Fruit fly (Drosophila melanogaster) whole organism, larva: ENCODE results near the gene CG46280.

ENCODE experiments used
- noc ChIP-seq: fragments of 200-800 bp; sonication (Bioruptor generic); optimal IDR thresholded peaks from 3 replicates; lab custom pipeline; 2019; ENCODE audit warnings: missing biosample characterization, mild to moderate bottlenecking, missing genetic modification characterization, moderate library complexity

CG46280 gene

DNA sequence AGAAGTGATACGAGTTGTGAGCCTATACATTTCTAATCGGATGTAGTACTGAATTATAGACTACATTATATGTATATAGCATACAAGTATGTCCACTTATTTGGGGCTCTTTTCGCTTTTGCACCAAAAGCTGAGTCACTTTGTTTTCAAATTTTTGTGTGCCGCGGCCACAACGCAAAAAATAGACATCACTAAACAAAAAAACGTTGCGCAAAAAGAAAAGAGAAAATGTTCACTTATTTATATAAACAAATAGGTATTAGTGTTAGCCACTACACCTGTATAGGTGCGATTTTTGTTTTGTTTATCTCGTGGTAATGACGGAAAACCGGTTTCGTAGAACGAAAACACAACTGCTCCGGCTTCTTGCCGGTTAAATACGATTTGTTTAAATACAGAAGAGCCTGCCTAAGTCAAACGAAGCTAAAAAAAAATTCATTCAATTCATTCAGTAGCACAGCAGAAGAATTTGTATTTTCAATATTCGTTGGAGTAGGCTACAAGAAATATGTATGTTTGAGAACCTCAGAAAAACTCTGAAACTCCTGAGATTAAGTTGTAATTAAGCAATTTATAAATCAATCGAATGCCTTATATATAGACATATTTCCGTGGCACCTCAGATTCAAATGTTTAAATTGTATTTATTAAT is 47.4 kb downstream of the CG46280 start:
- TF ChIP-seq noc (tag; lab: Kevin White, UChicago), result peak; percentile 53

- TF ChIP-seq noc (tag; lab: Kevin White, UChicago), result peak; percentile 94
Observed at dm6 chr3R:12982167-12982981, 48.1 kb downstream of the CG46280 start.

dm6 chr3R:12981334-12982166 is 48.9 kb downstream of the CG46280 start:
- peak; percentile 0 for TF ChIP-seq noc (tag; lab: Kevin White, UChicago)

dm6 chr3R:12980628-12981219 is 49.7 kb downstream of the CG46280 start, which contains the start of gene Paip2:
Gene Paip2 (plus strand): TSS chr3R:12980792.
- TF ChIP-seq noc (tag; lab: Kevin White, UChicago), result no peak

DNA sequence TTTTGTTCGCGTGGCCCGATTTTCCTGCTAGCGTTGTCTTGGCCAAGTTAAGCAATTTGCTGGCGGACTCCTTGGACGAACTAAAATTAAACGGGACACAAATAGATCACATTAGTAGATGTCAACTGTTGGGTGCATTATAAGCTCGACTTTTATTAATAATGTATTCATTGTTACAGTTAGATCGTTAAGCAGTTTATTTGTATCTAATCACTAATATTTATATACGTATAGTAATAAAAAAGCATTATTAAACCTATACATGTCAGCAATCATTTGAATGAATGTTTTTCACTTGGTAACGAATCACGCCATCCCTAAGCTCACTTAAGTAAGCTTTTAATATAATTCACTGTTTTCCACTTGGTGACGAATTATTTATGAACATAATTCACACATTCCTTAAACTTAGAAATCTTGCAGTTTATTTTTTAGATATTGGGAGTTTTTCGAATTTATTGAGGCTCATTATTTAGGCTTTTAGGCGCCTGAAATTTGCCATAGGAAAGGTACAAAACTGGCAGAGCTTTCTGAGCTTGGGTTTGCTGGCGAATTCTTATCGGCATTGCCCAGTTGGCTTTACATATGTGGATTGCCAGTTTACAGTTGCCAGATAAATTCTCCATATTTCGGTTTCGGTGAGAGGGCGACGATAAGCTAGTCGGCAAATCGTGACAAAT is 52.9 kb downstream of the CG46280 start, which contains the start of the genes CG7381 and CG7091:
TSS of gene CG7381 (minus strand) at position 101 of the 680 bp plus-strand sequence.
TSS of gene CG7091 (plus strand) at position 630 of the 680 bp plus-strand sequence.
- no peak for TF ChIP-seq noc (tag; lab: Kevin White, UChicago)
